Fruit fly (Drosophila melanogaster) S2 (cell line): Measurements from ENCODE around the gene mei-38.

Experiments used
- CG8478 ChIP-seq: fragments of >200 bp; optimal IDR thresholded peaks from 2 replicates; lab custom pipeline; 2018
- CTCF ChIP-seq, 2 experiments: fragments of >200 bp; optimal IDR thresholded peaks; 2 replicates each; lab custom pipeline; 2018

- TF ChIP-seq CG8478 (no peak), CTCF (optimal IDR thresholded peaks at IDR 0.05; lab: Kevin White, UChicago) (peak; percentile 23 to 47)
Observed at dm6 chrX:1482840-1483518, 6.1 kb downstream of the mei-38 start, which contains the start of the genes sta and inc.
